Worm (Caenorhabditis elegans) whole organism, L4 larva: ENCODE data around the gene C24B5.4.

Source experiments
- T26A8.4 ChIP-seq: fragments of 200-800 bp; sonication (Bioruptor generic); IDR thresholded peaks from 2 replicates; pipeline ENCODE4 v1.3.6; 2022; ENCODE audit warnings: missing genetic modification characterization, missing compliant biosample characterization
- ama-1 ChIP-seq: fragments of 150-350 bp; optimal IDR thresholded peaks from 2 replicates; lab custom pipeline; 2014; ENCODE audit warnings: inconsistent platforms, mixed read lengths
- ceh-28 ChIP-seq: fragments of 150-350 bp; optimal IDR thresholded peaks from 2 replicates; lab custom pipeline; 2014; ENCODE audit warnings: missing biosample characterization, missing genetic modification reagents, missing genetic modification characterization
- daf-12 ChIP-seq: fragments of 150-350 bp; optimal IDR thresholded peaks from 2 replicates; lab custom pipeline; 2014; ENCODE audit warnings: missing biosample characterization, missing genetic modification reagents, missing genetic modification characterization
- mep-1 ChIP-seq: fragments of 150-350 bp; sonication (generic microtip); optimal IDR thresholded peaks from 3 replicates; lab custom pipeline; 2014; ENCODE audit warnings: missing biosample characterization, missing genetic modification characterization
- nhr-237 ChIP-seq: sonication (generic microtip); optimal IDR thresholded peaks from 2 replicates; lab custom pipeline; 2017; ENCODE audit warnings: missing biosample characterization, missing genetic modification characterization
- pha-4 ChIP-seq, 2 experiments: fragments of 150-350 bp in 1 of 2; fragments of 200-800 bp in 1 of 2; sonication (Bioruptor generic) in 1 of 2; IDR thresholded peaks in 1 of 2; optimal IDR thresholded peaks in 1 of 2; 2 replicates each; pipeline versions ENCODE4 v1.3.6 to Lab custom; 2014 to 2022; ENCODE audit warnings: missing genetic modification characterization in 2 of 2, missing genetic modification reagents in 2 of 2, missing biosample characterization in 1 of 2, missing compliant biosample characterization in 1 of 2
- unc-62 ChIP-seq, 3 experiments: fragments of 150-350 bp in 1 of 3; sonication (generic microtip); optimal IDR thresholded peaks in 2 of 3; peaks in 1 of 3; 1 replicate in 1 of 3; 2 replicates in 2 of 3; lab custom pipeline; 2014 to 2017; ENCODE audit warnings: missing biosample characterization in 3 of 3, missing genetic modification characterization in 3 of 3, missing genetic modification reagents in 3 of 3, missing genotype in 1 of 3
- vab-7 ChIP-seq: fragments of 200-800 bp; sonication (Bioruptor generic); IDR thresholded peaks from 2 replicates; pipeline ENCODE4 v1.3.6; 2022; ENCODE audit warnings: missing genetic modification reagents, missing genetic modification characterization, missing compliant biosample characterization
- ztf-7 ChIP-seq: fragments of 150-350 bp; optimal IDR thresholded peaks from 2 replicates; lab custom pipeline; 2014; ENCODE audit warnings: missing biosample characterization, missing genetic modification characterization

- TF ChIP-seq pha-4 (GFP tag; IDR thresholded peaks at IDR 0.05; lab: Robert Waterston, UW) (no peak), pha-4 (tag; optimal IDR thresholded peaks at IDR 0.05; lab: Kevin White, UChicago) (no peak), daf-12 (tag; lab: Kevin White, UChicago) (no peak), ztf-7 (no peak), vab-7 (GFP tag; lab: Robert Waterston, UW) (no peak), unc-62 (GFP tag; optimal IDR thresholded peaks at IDR 0.05 in 1 of 2; lab: Kevin White, UChicago) (no peak), unc-62 (tag; optimal IDR thresholded peaks at IDR 0.05; lab: Kevin White, UChicago) (no peak), mep-1 (tag; lab: Kevin White, UChicago) (no peak), ama-1 (lab: Kevin White, UChicago) (no peak), nhr-237 (tag; lab: Kevin White, UChicago) (no peak), T26A8.4 (GFP tag; lab: Robert Waterston, UW) (no peak), ceh-28 (no peak)
These were observed 11.1 kb downstream of the C24B5.4 start for ce11 chrV:9186028-9186427.
